Worm (Caenorhabditis elegans): ENCODE data around the gene F26A1.7.

DNA sequence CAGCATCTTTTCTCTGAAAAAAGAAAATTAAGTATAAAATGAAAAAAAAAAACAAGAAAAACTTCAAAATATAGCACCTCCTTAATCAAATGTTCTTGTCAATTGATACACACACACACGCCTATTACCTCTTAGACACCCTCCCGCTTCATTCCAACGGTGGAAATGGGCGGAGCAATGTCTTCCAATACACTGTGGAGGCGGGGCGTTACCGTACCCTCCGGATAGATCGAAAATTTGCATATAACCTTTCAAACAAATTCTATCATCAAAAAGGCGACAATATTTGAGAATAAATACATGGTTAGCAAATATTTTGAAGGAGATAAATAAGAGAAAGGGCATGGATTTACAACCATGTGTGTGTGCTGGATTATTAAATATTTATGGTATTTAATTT, 11.7 kb downstream of the F26A1.7 start:
- no peak for TF ChIP-seq pax-1 (tag; optimal IDR thresholded peaks at IDR 0.05)
- TF ChIP-seq pha-4 (tag; optimal IDR thresholded peaks at IDR 0.05), result no peak
- no peak for TF ChIP-seq nhr-11 (tag; optimal IDR thresholded peaks at IDR 0.05)
- no peak for TF ChIP-seq zip-5 (tag; optimal IDR thresholded peaks at IDR 0.05)
- TF ChIP-seq pqm-1 (tag; optimal IDR thresholded peaks at IDR 0.05), result no peak
- TF ChIP-seq F13H6.1 (tag; optimal IDR thresholded peaks at IDR 0.05), result no peak
